Worm (Caenorhabditis elegans) whole organism, L4/young adult: ENCODE results near the gene F49H6.15.

Experiments used
- W03F9.2 ChIP-seq: fragments of 150-350 bp; optimal IDR thresholded peaks from 2 replicates; lab custom pipeline; 2014; ENCODE audit warnings: missing biosample characterization, missing genetic modification characterization
- dao-5 ChIP-seq: sonication (generic microtip); optimal IDR thresholded peaks from 2 replicates; lab custom pipeline; 2016; ENCODE audit warnings: missing genotype, missing genetic modification characterization, moderate library complexity, missing compliant biosample characterization
- him-1 ChIP-seq: sonication (generic microtip); optimal IDR thresholded peaks from 2 replicates; lab custom pipeline; 2016; ENCODE audit warnings: missing genotype, missing genetic modification reagents, missing genetic modification characterization, missing compliant biosample characterization

DNA sequence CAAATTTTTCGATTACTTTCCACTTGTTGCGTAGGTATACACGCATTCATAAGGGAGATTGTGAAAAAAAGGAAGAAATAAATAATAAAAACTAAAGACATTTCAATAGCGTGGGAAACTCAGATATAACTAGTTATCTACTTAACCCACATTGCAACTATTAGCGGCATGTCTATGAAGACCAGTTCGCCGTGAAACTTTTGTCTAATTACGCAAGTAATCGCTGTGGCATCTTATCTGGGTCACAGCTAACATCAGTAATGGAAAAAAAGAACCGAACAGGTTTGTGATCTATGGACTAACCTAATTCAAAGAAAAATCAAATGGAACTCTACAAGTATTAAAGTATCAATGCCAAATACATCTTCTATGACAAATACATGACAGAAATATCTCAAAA lies 13.0 kb downstream of the F49H6.15 start, which contains the start of gene clec-241:
- TF ChIP-seq him-1 (tag; lab: Kevin White, UChicago) = no peak
- TF ChIP-seq W03F9.2 = no peak
- no peak for TF ChIP-seq dao-5
